Worm (Caenorhabditis elegans) whole organism, L4 larva: ENCODE results near the gene Y54G2A.38.

Experiments
- F44E2.7 ChIP-seq: fragments of 200-800 bp; sonication (Bioruptor generic); IDR thresholded peaks from 2 replicates; pipeline ENCODE4 v2.1.2; 2022; ENCODE audit warnings: missing genetic modification characterization, missing compliant biosample characterization
- F49E8.2 ChIP-seq: sonication (generic microtip); optimal IDR thresholded peaks from 2 replicates; lab custom pipeline; 2016; ENCODE audit warnings: missing compliant biosample characterization, mild to moderate bottlenecking, missing genetic modification characterization, borderline replicate concordance
- R02D3.7 ChIP-seq: fragments of 150-350 bp; sonication (generic microtip); optimal IDR thresholded peaks from 3 replicates; lab custom pipeline; 2014; ENCODE audit warnings: missing biosample characterization, missing genetic modification characterization
- T20F7.1 ChIP-seq: fragments of 200-800 bp; sonication (Bioruptor generic); optimal IDR thresholded peaks from 2 replicates; lab custom pipeline; 2018; ENCODE audit warnings: mild to moderate bottlenecking, missing genetic modification characterization, missing compliant biosample characterization
- T26A8.4 ChIP-seq: fragments of 200-800 bp; sonication (Bioruptor generic); IDR thresholded peaks from 2 replicates; pipeline ENCODE4 v1.3.6; 2022; ENCODE audit warnings: missing genetic modification characterization, missing compliant biosample characterization
- ZK337.2 ChIP-seq: fragments of 200-800 bp; sonication (Bioruptor generic); IDR thresholded peaks from 2 replicates; pipeline ENCODE4 v1.3.6; 2022; ENCODE audit warnings: missing genetic modification reagents, missing genetic modification characterization, missing compliant biosample characterization
- aha-1 ChIP-seq: fragments of 150-350 bp; peaks from one replicate; lab custom pipeline; 2014; ENCODE audit warnings: missing biosample characterization, missing genetic modification characterization
- arid-1 ChIP-seq: fragments of 200-800 bp; sonication (Bioruptor generic); conservative IDR thresholded peaks from 2 replicates; pipeline ENCODE4 v1.3.6; 2022; ENCODE audit warnings: missing genetic modification reagents, missing genetic modification characterization, missing compliant biosample characterization
- attf-4 ChIP-seq: sonication (generic microtip); optimal IDR thresholded peaks from 3 replicates; lab custom pipeline; 2017; ENCODE audit warnings: missing biosample characterization, missing genetic modification characterization
- ceh-32 ChIP-seq: sonication (generic microtip); optimal IDR thresholded peaks from 2 replicates; lab custom pipeline; 2016; ENCODE audit warnings: mild to moderate bottlenecking, missing genetic modification characterization, missing compliant biosample characterization; ENCODE audit not compliant: poor library complexity
- ceh-82 ChIP-seq: sonication (generic microtip); optimal IDR thresholded peaks from 2 replicates; lab custom pipeline; 2017; ENCODE audit warnings: missing biosample characterization, missing genetic modification characterization
- ces-1 ChIP-seq: fragments of 150-350 bp; sonication (generic microtip); optimal IDR thresholded peaks from 4 replicates; lab custom pipeline; 2014; ENCODE audit warnings: missing biosample characterization, missing genetic modification reagents, missing genetic modification characterization
- cey-2 ChIP-seq: sonication (generic microtip); optimal IDR thresholded peaks from 3 replicates; lab custom pipeline; 2017; ENCODE audit warnings: missing genetic modification characterization, mild to moderate bottlenecking, missing compliant biosample characterization, antibody characterized with exemption, borderline replicate concordance; ENCODE audit not compliant: insufficient read depth
- daf-16 ChIP-seq, 3 experiments: sonication (generic microtip); optimal IDR thresholded peaks; 2 replicates each; lab custom pipeline; 2016 to 2017; ENCODE audit warnings: missing genetic modification characterization in 3 of 3, missing genetic modification reagents in 3 of 3, mild to moderate bottlenecking in 2 of 3, missing compliant biosample characterization in 2 of 3, missing biosample characterization in 1 of 3, moderate library complexity in 1 of 3
- daf-19 ChIP-seq: fragments of 200-800 bp; sonication (Bioruptor generic); conservative IDR thresholded peaks from 2 replicates; pipeline ENCODE4 v1.3.6; 2022; ENCODE audit warnings: missing genetic modification characterization, missing compliant biosample characterization
- dmd-9 ChIP-seq: fragments of 200-800 bp; sonication (Bioruptor generic); IDR thresholded peaks from 2 replicates; pipeline ENCODE4 v1.3.6; 2022; ENCODE audit warnings: missing genetic modification reagents, missing genetic modification characterization, missing compliant biosample characterization
- dpl-1 ChIP-seq: fragments of 150-350 bp; optimal IDR thresholded peaks from 2 replicates; lab custom pipeline; 2014; ENCODE audit warnings: missing biosample characterization, missing genetic modification reagents, missing genetic modification characterization
- egl-43 ChIP-seq: fragments of 200-800 bp; sonication (Bioruptor generic); IDR thresholded peaks from 2 replicates; pipeline ENCODE4 v1.3.6; 2022; ENCODE audit warnings: missing genetic modification reagents, missing genetic modification characterization, missing compliant biosample characterization
- fkh-10 ChIP-seq: fragments of 150-350 bp; optimal IDR thresholded peaks from 2 replicates; lab custom pipeline; 2014; ENCODE audit warnings: missing biosample characterization, missing genetic modification reagents, missing genetic modification characterization
- gei-8 ChIP-seq: fragments of 200-800 bp; sonication (Bioruptor generic); optimal IDR thresholded peaks from 2 replicates; lab custom pipeline; 2018; ENCODE audit warnings: mild to moderate bottlenecking, missing genetic modification characterization, missing compliant biosample characterization
- hlh-11 ChIP-seq: fragments of 200-800 bp; sonication (Bioruptor generic); optimal IDR thresholded peaks from 2 replicates; lab custom pipeline; 2018; ENCODE audit warnings: mild to moderate bottlenecking, missing genetic modification characterization, missing compliant biosample characterization
- hlh-30 ChIP-seq: sonication (generic microtip); optimal IDR thresholded peaks from 2 replicates; lab custom pipeline; 2017; ENCODE audit warnings: antibody characterized with exemption, mild to moderate bottlenecking, missing genetic modification characterization, missing compliant biosample characterization; ENCODE audit not compliant: insufficient read depth
- lim-7 ChIP-seq: fragments of 200-800 bp; sonication (Bioruptor generic); IDR thresholded peaks from 2 replicates; pipeline ENCODE4 v1.3.6; 2022; ENCODE audit warnings: missing genetic modification characterization, missing compliant biosample characterization
- lin-15B ChIP-seq: fragments of 150-350 bp; sonication (generic microtip); optimal IDR thresholded peaks from 3 replicates; lab custom pipeline; 2014; ENCODE audit warnings: missing biosample characterization, missing genetic modification characterization
- lin-29 ChIP-seq: fragments of 200-800 bp; sonication (Bioruptor generic); IDR thresholded peaks from 2 replicates; pipeline ENCODE4 v1.3.6; 2022; ENCODE audit warnings: missing genetic modification reagents, missing genetic modification characterization, missing compliant biosample characterization
- lin-38 ChIP-seq: fragments of 200-800 bp; sonication (Bioruptor generic); IDR thresholded peaks from 2 replicates; pipeline ENCODE4 v1.3.6; 2022; ENCODE audit warnings: missing genetic modification reagents, missing genetic modification characterization, missing compliant biosample characterization
- lin-39 ChIP-seq: fragments of 150-350 bp; optimal IDR thresholded peaks from 2 replicates; lab custom pipeline; 2014; ENCODE audit warnings: missing biosample characterization, missing genetic modification reagents, missing genetic modification characterization
- lsy-2 ChIP-seq, 2 experiments: fragments of 150-350 bp in 1 of 2; sonication (generic microtip) in 1 of 2; optimal IDR thresholded peaks; 2 replicates each; lab custom pipeline; 2014 to 2017; ENCODE audit warnings: missing biosample characterization in 2 of 2, missing genetic modification characterization in 2 of 2
- madf-9 ChIP-seq: fragments of 200-800 bp; sonication (Bioruptor generic); conservative IDR thresholded peaks from 2 replicates; pipeline ENCODE4 v1.3.6; 2022; ENCODE audit warnings: missing genetic modification reagents, missing genetic modification characterization, missing compliant biosample characterization
- mep-1 ChIP-seq: fragments of 150-350 bp; sonication (generic microtip); optimal IDR thresholded peaks from 3 replicates; lab custom pipeline; 2014; ENCODE audit warnings: missing biosample characterization, missing genetic modification characterization
- mes-2 ChIP-seq: sonication (generic microtip); optimal IDR thresholded peaks from 2 replicates; lab custom pipeline; 2016; ENCODE audit warnings: missing genotype, mild to moderate bottlenecking, missing genetic modification characterization, missing compliant biosample characterization; ENCODE audit not compliant: poor library complexity, severe bottlenecking
- mxl-3 ChIP-seq: fragments of 200-800 bp; sonication (Bioruptor generic); optimal IDR thresholded peaks from 2 replicates; lab custom pipeline; 2018; ENCODE audit warnings: mild to moderate bottlenecking, missing genetic modification characterization, missing compliant biosample characterization
- nhr-11 ChIP-seq: fragments of 150-350 bp; optimal IDR thresholded peaks from 2 replicates; lab custom pipeline; 2014; ENCODE audit warnings: missing biosample characterization, missing genetic modification characterization
- nhr-42 ChIP-seq: fragments of 200-800 bp; sonication (Bioruptor generic); IDR thresholded peaks from 2 replicates; pipeline ENCODE4 v1.3.6; 2022; ENCODE audit warnings: missing genetic modification characterization, missing compliant biosample characterization
- nhr-6 ChIP-seq: fragments of 150-350 bp; optimal IDR thresholded peaks from 2 replicates; lab custom pipeline; 2014; ENCODE audit warnings: missing biosample characterization, missing genetic modification characterization
- nhr-77 ChIP-seq: fragments of 150-350 bp; optimal IDR thresholded peaks from 2 replicates; lab custom pipeline; 2014; ENCODE audit warnings: missing biosample characterization, missing genetic modification characterization
- rbr-2 ChIP-seq: sonication (generic microtip); optimal IDR thresholded peaks from 2 replicates; lab custom pipeline; 2016; ENCODE audit warnings: missing genotype, missing genetic modification characterization, missing compliant biosample characterization
- set-16 ChIP-seq: fragments of 200-800 bp; sonication (Bioruptor generic); IDR thresholded peaks from 2 replicates; pipeline ENCODE4 v1.3.6; 2022; ENCODE audit warnings: missing genetic modification reagents, missing genetic modification characterization, missing compliant biosample characterization
- skn-1 ChIP-seq: fragments of 150-350 bp; optimal IDR thresholded peaks from 2 replicates; lab custom pipeline; 2014; ENCODE audit warnings: missing biosample characterization, missing genetic modification characterization
- snpc-1.2 ChIP-seq: fragments of 200-800 bp; sonication (Bioruptor generic); IDR thresholded peaks from 2 replicates; pipeline ENCODE4 v1.3.6; 2022; ENCODE audit warnings: missing genetic modification reagents, missing genetic modification characterization, missing compliant biosample characterization
- snpc-4 ChIP-seq: fragments of 150-350 bp; optimal IDR thresholded peaks from 2 replicates; lab custom pipeline; 2014; ENCODE audit warnings: missing biosample characterization, missing genetic modification characterization
- spr-1 ChIP-seq: sonication (generic microtip); optimal IDR thresholded peaks from 2 replicates; lab custom pipeline; 2016; ENCODE audit warnings: mild to moderate bottlenecking, missing genetic modification characterization, missing compliant biosample characterization
- spr-3 ChIP-seq: fragments of 200-800 bp; sonication (Bioruptor generic); optimal IDR thresholded peaks from 2 replicates; lab custom pipeline; 2018; ENCODE audit warnings: mild to moderate bottlenecking, missing genetic modification characterization, missing compliant biosample characterization
- unc-130 ChIP-seq: sonication (generic microtip); optimal IDR thresholded peaks from 2 replicates; lab custom pipeline; 2016; ENCODE audit warnings: missing genetic modification reagents, missing genetic modification characterization, missing compliant biosample characterization
- unc-62 ChIP-seq, 3 experiments: fragments of 150-350 bp in 1 of 3; sonication (generic microtip); optimal IDR thresholded peaks in 2 of 3; peaks in 1 of 3; 1 replicate in 1 of 3; 2 replicates in 2 of 3; lab custom pipeline; 2014 to 2017; ENCODE audit warnings: missing biosample characterization in 3 of 3, missing genetic modification characterization in 3 of 3, missing genetic modification reagents in 3 of 3, missing genotype in 1 of 3
- zip-11 ChIP-seq: fragments of 200-800 bp; sonication (Bioruptor generic); IDR thresholded peaks from 2 replicates; pipeline ENCODE4 v1.3.6; 2022; ENCODE audit warnings: missing genetic modification characterization, missing compliant biosample characterization
- zip-2 ChIP-seq: fragments of 150-350 bp; optimal IDR thresholded peaks from 2 replicates; lab custom pipeline; 2014; ENCODE audit warnings: missing biosample characterization, missing genetic modification characterization
- ztf-11 ChIP-seq: fragments of 150-350 bp; optimal IDR thresholded peaks from 2 replicates; lab custom pipeline; 2014; ENCODE audit warnings: missing biosample characterization, missing genetic modification characterization

Gene Y54G2A.38

DNA sequence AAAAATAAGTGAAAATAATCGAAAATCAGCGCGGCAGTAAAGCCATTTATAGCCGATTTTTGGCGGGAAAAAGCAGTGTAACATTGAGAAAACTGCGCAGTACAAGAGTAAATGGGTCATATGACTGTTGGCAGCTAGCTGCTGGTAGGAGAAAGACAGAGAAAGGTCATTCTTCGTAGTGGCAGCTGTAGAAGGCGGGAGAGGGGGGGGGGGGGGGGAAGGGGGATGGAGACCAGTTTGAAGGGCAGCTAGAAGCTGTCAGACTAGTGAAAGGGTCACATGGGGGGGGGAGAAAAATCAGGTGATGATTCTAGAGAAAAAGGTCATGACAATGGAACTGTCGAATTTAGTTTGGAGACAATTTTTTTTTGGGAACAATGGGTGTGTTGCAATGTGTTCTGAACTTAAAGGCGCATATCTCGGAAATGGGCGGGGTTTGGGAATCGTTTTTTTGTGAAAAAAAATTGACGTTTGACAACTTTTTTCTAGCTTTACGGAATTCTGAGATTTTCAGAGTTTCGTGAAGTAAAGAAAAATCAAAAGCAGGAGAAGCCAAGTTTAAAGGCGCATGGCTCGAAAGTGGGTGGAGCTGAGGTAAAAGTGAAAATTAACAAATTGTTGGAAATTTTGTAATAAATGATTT is 13.1 kb downstream of the Y54G2A.38 start (continued):
- TF ChIP-seq attf-4 (tag; lab: Kevin White, UChicago) (no peak), mep-1 (no peak), lsy-2 (tag; optimal IDR thresholded peaks at IDR 0.05; lab: Kevin White, UChicago) (no peak), lin-38 (GFP tag; lab: Robert Waterston, UW) (peak; percentile 33; the same call in 1 of the 2 replicates), dmd-9 (no peak), snpc-4 (tag; lab: Kevin White, UChicago) (no peak), gei-8 (GFP tag; lab: Kevin White, UChicago) (peak; percentile 40), snpc-1.2 (GFP tag; lab: Robert Waterston, UW) (no peak), lin-29 (GFP tag; lab: Robert Waterston, UW) (no peak), zip-11 (GFP tag; lab: Robert Waterston, UW) (no peak), zip-2 (tag; lab: Kevin White, UChicago) (no peak), hlh-11 (tag; lab: Kevin White, UChicago) (peak; percentile 70), spr-1 (tag; lab: Kevin White, UChicago) (no peak), ceh-82 (tag; lab: Kevin White, UChicago) (no peak), madf-9 (GFP tag; lab: Robert Waterston, UW) (no peak), ces-1 (GFP tag; lab: Kevin White, UChicago) (no peak), arid-1 (no peak), skn-1 (tag; lab: Kevin White, UChicago) (no peak), mxl-3 (peak; percentile 1), unc-62 (GFP tag; optimal IDR thresholded peaks at IDR 0.05 in 1 of 2; lab: Kevin White, UChicago) (peak in 1 of 2 experiments; percentile 58), unc-62 (tag; optimal IDR thresholded peaks at IDR 0.05; lab: Kevin White, UChicago) (no peak), egl-43 (no peak), daf-19 (no peak), lin-15B (tag; lab: Kevin White, UChicago) (no peak), ceh-32 (no peak), lim-7 (GFP tag; lab: Robert Waterston, UW) (no peak)

DNA sequence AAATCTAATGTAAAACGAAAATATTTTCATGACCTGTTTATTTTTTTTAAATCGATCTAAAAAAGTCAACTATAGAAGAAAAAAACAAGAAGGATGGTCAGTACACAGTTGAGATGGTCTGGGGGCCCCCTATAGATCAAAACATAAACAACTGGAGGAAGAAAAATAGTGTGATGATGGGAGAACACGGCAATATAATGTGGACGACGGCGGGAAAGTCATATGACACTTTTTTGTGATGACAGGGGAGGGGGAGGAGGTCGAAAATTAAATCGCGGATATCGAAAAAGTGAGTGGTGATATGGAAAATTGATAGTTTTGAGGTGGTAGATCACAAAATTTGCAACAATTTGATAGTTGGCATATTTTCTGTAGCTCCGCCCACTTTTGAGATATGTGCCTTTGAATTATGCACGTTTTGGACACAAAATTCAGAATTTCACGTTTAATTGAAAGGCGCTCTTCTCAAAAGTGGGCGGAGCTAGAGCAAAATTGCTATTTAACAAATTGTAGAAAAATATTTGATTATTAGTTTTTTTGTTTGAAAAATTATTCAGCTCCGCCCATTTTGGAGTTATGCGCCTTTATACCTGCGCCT is 14.2 kb downstream of the Y54G2A.38 start:
- no peak for TF ChIP-seq F49E8.2 (tag; lab: Kevin White, UChicago)
- no peak for TF ChIP-seq set-16 (GFP tag; lab: Robert Waterston, UW)
- no peak for TF ChIP-seq nhr-77 (tag; lab: Kevin White, UChicago)
- peak; percentile 36 for TF ChIP-seq aha-1
- TF ChIP-seq mes-2 (tag; lab: Kevin White, UChicago) = no peak
- no peak for TF ChIP-seq ztf-11 (tag; lab: Kevin White, UChicago)
- no peak for TF ChIP-seq nhr-11 (tag; lab: Kevin White, UChicago)
- TF ChIP-seq rbr-2 = no peak
- no peak for TF ChIP-seq nhr-6 (tag; lab: Kevin White, UChicago)
- no peak for TF ChIP-seq ZK337.2 (GFP tag; lab: Robert Waterston, UW)
- no peak for TF ChIP-seq nhr-42 (GFP tag; lab: Robert Waterston, UW)
- TF ChIP-seq R02D3.7 (tag; lab: Kevin White, UChicago) = no peak
- TF ChIP-seq hlh-11 (tag; lab: Kevin White, UChicago) = peak; percentile 48
- TF ChIP-seq spr-3 (GFP tag; lab: Kevin White, UChicago) = no peak
- TF ChIP-seq dpl-1 = no peak
- TF ChIP-seq daf-16 (GFP tag; optimal IDR thresholded peaks at IDR 0.05; lab: Kevin White, UChicago) = peak in 1 of 2 experiments; percentile 43
- TF ChIP-seq daf-16 (tag; optimal IDR thresholded peaks at IDR 0.05; lab: Kevin White, UChicago) = no peak
- TF ChIP-seq ces-1 (GFP tag; lab: Kevin White, UChicago) = no peak
- TF ChIP-seq mxl-3 = no peak
- TF ChIP-seq attf-4 (tag; lab: Kevin White, UChicago) = no peak
- no peak for TF ChIP-seq cey-2
- TF ChIP-seq F44E2.7 (GFP tag; lab: Robert Waterston, UW) = no peak
- peak; percentile 88 for TF ChIP-seq hlh-30
- TF ChIP-seq arid-1 = no peak
- no peak for TF ChIP-seq lin-39 (tag; lab: Kevin White, UChicago)
- TF ChIP-seq dmd-9 = no peak
- TF ChIP-seq zip-2 (tag; lab: Kevin White, UChicago) = no peak
- no peak for TF ChIP-seq T20F7.1 (GFP tag; lab: Kevin White, UChicago)
- TF ChIP-seq unc-130 = no peak
- no peak for TF ChIP-seq T26A8.4 (GFP tag; lab: Robert Waterston, UW)
- no peak for TF ChIP-seq fkh-10 (GFP tag; lab: Kevin White, UChicago)
